Worm (Caenorhabditis elegans) whole organism, late embryonic: ENCODE data around the gene inx-2.

Experiments used
- ceh-30 ChIP-seq: fragments of 150-350 bp; optimal IDR thresholded peaks from 2 replicates; lab custom pipeline; 2014; ENCODE audit warnings: missing biosample characterization, missing genetic modification characterization
- hlh-15 ChIP-seq: sonication (generic microtip); optimal IDR thresholded peaks from 2 replicates; lab custom pipeline; 2016; ENCODE audit warnings: missing genetic modification characterization, missing compliant biosample characterization
- unc-42 ChIP-seq: sonication (generic microtip); optimal IDR thresholded peaks from 2 replicates; lab custom pipeline; 2016; ENCODE audit warnings: missing genotype, missing genetic modification characterization, missing compliant biosample characterization

inx-2 gene

ce11 chrX:11245056-11245455 is 51.5 kb downstream of the inx-2 start:
- TF ChIP-seq hlh-15 (tag; lab: Kevin White, UChicago), result no peak
- TF ChIP-seq ceh-30, result no peak
- TF ChIP-seq unc-42 (tag; lab: Kevin White, UChicago), result peak; percentile 76
